Fruit fly (Drosophila melanogaster) whole organism, embryonic: ENCODE measurements around the gene meigo.

Experiments used
- NfI ChIP-seq: fragments of 200-800 bp; sonication (Bioruptor generic); optimal IDR thresholded peaks from 3 replicates; lab custom pipeline; 2018; ENCODE audit warnings: missing biosample characterization, mild to moderate bottlenecking, missing genetic modification characterization, moderate library complexity
- Oli ChIP-seq: fragments of 200-800 bp; sonication (Bioruptor generic); optimal IDR thresholded peaks from 2 replicates; lab custom pipeline; 2018; ENCODE audit warnings: missing biosample characterization, mild to moderate bottlenecking, missing genetic modification characterization, moderate library complexity

dm6 chr3R:21169525-21170149 lies 31.6 kb downstream of the meigo start:
- TF ChIP-seq NfI (GFP tag; lab: Kevin White, UChicago) (no peak), Oli (tag; lab: Kevin White, UChicago) (no peak)
